Fruit fly (Drosophila melanogaster): ENCODE results near the gene Myc.

- TF ChIP-seq spab (GFP tag; optimal IDR thresholded peaks at IDR 0.05) (no peak), CG3919 (GFP tag; optimal IDR thresholded peaks at IDR 0.05) (no peak), CG6276 (GFP tag; optimal IDR thresholded peaks at IDR 0.05) (no peak), CG15336 (GFP tag; IDR thresholded peaks at IDR 0.05) (no peak), CG6808 (GFP tag; optimal IDR thresholded peaks at IDR 0.05) (no peak), CG8119 (GFP tag; IDR thresholded peaks at IDR 0.05) (no peak), CG11762 (GFP tag; optimal IDR thresholded peaks at IDR 0.05; ENCODE audit: insufficient read depth) (no peak), Eip78C (GFP tag) (peak; percentile 7), ss (GFP tag; optimal IDR thresholded peaks at IDR 0.05) (peak in 1 of 2 experiments; percentile 4), CG11294 (GFP tag; IDR thresholded peaks at IDR 0.05) (no peak), CG8319 (GFP tag; optimal IDR thresholded peaks at IDR 0.05) (no peak), CG6854 (GFP tag; optimal IDR thresholded peaks at IDR 0.05) (no peak)
Measured at dm6 chrX:3379364-3379983, 6.5 kb downstream of the Myc start.

Measured in whole organism, prepupa.